Worm (Caenorhabditis elegans) whole organism, mixed stage, embryonic: ENCODE data around the gene F54F2.6.

ENCODE experiments used
- M03D4.4 ChIP-seq: sonication (generic microtip); optimal IDR thresholded peaks from 2 replicates; lab custom pipeline; 2017; ENCODE audit warnings: mild to moderate bottlenecking, missing genetic modification characterization, missing compliant biosample characterization
- bed-3 ChIP-seq: fragments of 200-800 bp; sonication (Bioruptor generic); optimal IDR thresholded peaks from 3 replicates; lab custom pipeline; 2018; ENCODE audit warnings: mild to moderate bottlenecking, missing genetic modification characterization, moderate library complexity, missing compliant biosample characterization
- blmp-1 ChIP-seq: fragments of 150-350 bp; optimal IDR thresholded peaks from 2 replicates; lab custom pipeline; 2014; ENCODE audit warnings: missing biosample characterization, missing genetic modification characterization
- ceh-39 ChIP-seq: fragments of 150-350 bp; optimal IDR thresholded peaks from 2 replicates; lab custom pipeline; 2014; ENCODE audit warnings: missing biosample characterization, missing genetic modification characterization
- ceh-43 ChIP-seq: fragments of 200-800 bp; sonication (Bioruptor generic); optimal IDR thresholded peaks from 2 replicates; lab custom pipeline; 2018; ENCODE audit warnings: mild to moderate bottlenecking, missing genetic modification characterization, moderate library complexity, missing compliant biosample characterization
- ceh-83 ChIP-seq: fragments of 200-800 bp; sonication (Bioruptor generic); optimal IDR thresholded peaks from 2 replicates; lab custom pipeline; 2018; ENCODE audit warnings: mild to moderate bottlenecking, missing genetic modification characterization, missing compliant biosample characterization
- ces-1 ChIP-seq: fragments of 150-350 bp; optimal IDR thresholded peaks from 2 replicates; lab custom pipeline; 2014; ENCODE audit warnings: missing biosample characterization, missing genetic modification reagents, missing genetic modification characterization
- cnd-1 ChIP-seq: fragments of 200-800 bp; sonication (Bioruptor generic); optimal IDR thresholded peaks from 2 replicates; lab custom pipeline; 2018; ENCODE audit warnings: mild to moderate bottlenecking, missing genetic modification characterization, missing compliant biosample characterization
- drap-1 ChIP-seq: fragments of 200-800 bp; sonication (Bioruptor generic); optimal IDR thresholded peaks from 3 replicates; lab custom pipeline; 2018; ENCODE audit warnings: mild to moderate bottlenecking, missing genetic modification characterization, missing compliant biosample characterization
- elt-1 ChIP-seq: sonication (generic microtip); optimal IDR thresholded peaks from 2 replicates; lab custom pipeline; 2017; ENCODE audit warnings: missing genetic modification characterization, mild to moderate bottlenecking, missing compliant biosample characterization, antibody characterized with exemption, moderate library complexity, borderline replicate concordance; ENCODE audit not compliant: insufficient read depth
- elt-3 ChIP-seq: fragments of 150-350 bp; optimal IDR thresholded peaks from 2 replicates; lab custom pipeline; 2014; ENCODE audit warnings: missing biosample characterization, missing genetic modification characterization
- flh-1 ChIP-seq: fragments of 200-800 bp; sonication (Bioruptor generic); optimal IDR thresholded peaks from 2 replicates; lab custom pipeline; 2018; ENCODE audit warnings: mild to moderate bottlenecking, missing genetic modification characterization, moderate library complexity, missing compliant biosample characterization
- ham-2 ChIP-seq: fragments of 200-800 bp; sonication (Bioruptor generic); optimal IDR thresholded peaks from 2 replicates; lab custom pipeline; 2018; ENCODE audit warnings: mild to moderate bottlenecking, missing genetic modification characterization, missing compliant biosample characterization
- hlh-1 ChIP-seq: fragments of 150-350 bp; optimal IDR thresholded peaks from 2 replicates; lab custom pipeline; 2014; ENCODE audit warnings: missing biosample characterization, missing genetic modification reagents, missing genetic modification characterization
- lin-13 ChIP-seq: fragments of 150-350 bp; optimal IDR thresholded peaks from 2 replicates; lab custom pipeline; 2014; ENCODE audit warnings: missing biosample characterization, missing genetic modification characterization
- lin-32 ChIP-seq: fragments of 200-800 bp; sonication (Bioruptor generic); optimal IDR thresholded peaks from 2 replicates; lab custom pipeline; 2018; ENCODE audit warnings: mild to moderate bottlenecking, missing genetic modification characterization, missing compliant biosample characterization
- lsy-2 ChIP-seq: fragments of 150-350 bp; optimal IDR thresholded peaks from 2 replicates; lab custom pipeline; 2014; ENCODE audit warnings: missing biosample characterization, missing genetic modification characterization
- mab-5 ChIP-seq: fragments of 150-350 bp; optimal IDR thresholded peaks from 2 replicates; lab custom pipeline; 2014; ENCODE audit warnings: missing biosample characterization, missing genetic modification characterization
- mls-2 ChIP-seq: sonication (generic microtip); optimal IDR thresholded peaks from 2 replicates; lab custom pipeline; 2016; ENCODE audit warnings: mild to moderate bottlenecking, missing genetic modification characterization, moderate library complexity, missing compliant biosample characterization
- nhr-12 ChIP-seq: fragments of 150-350 bp; optimal IDR thresholded peaks from 2 replicates; lab custom pipeline; 2014; ENCODE audit warnings: missing biosample characterization, missing genetic modification characterization
- nhr-2 ChIP-seq: fragments of 150-350 bp; optimal IDR thresholded peaks from 2 replicates; lab custom pipeline; 2014; ENCODE audit warnings: missing biosample characterization, missing genetic modification characterization
- nhr-237 ChIP-seq: fragments of 150-350 bp; optimal IDR thresholded peaks from 2 replicates; lab custom pipeline; 2014; ENCODE audit warnings: missing biosample characterization, missing genetic modification characterization
- nhr-28 ChIP-seq: fragments of 150-350 bp; optimal IDR thresholded peaks from 2 replicates; lab custom pipeline; 2014; ENCODE audit warnings: missing biosample characterization, missing genetic modification characterization
- nhr-76 ChIP-seq: sonication (generic microtip); optimal IDR thresholded peaks from 2 replicates; lab custom pipeline; 2017; ENCODE audit warnings: missing biosample characterization, missing genetic modification characterization
- pha-4 ChIP-seq: fragments of 150-350 bp; optimal IDR thresholded peaks from 2 replicates; lab custom pipeline; 2018; ENCODE audit warnings: missing biosample characterization, missing genetic modification reagents, missing genetic modification characterization
- sem-2 ChIP-seq: fragments of 200-800 bp; sonication (Bioruptor generic); optimal IDR thresholded peaks from 2 replicates; lab custom pipeline; 2018; ENCODE audit warnings: mild to moderate bottlenecking, missing genetic modification characterization, missing compliant biosample characterization
- snpc-4 ChIP-seq: fragments of 150-350 bp; optimal IDR thresholded peaks from 2 replicates; lab custom pipeline; 2014; ENCODE audit warnings: missing biosample characterization, missing genetic modification characterization
- sptf-1 ChIP-seq: sonication (generic microtip); optimal IDR thresholded peaks from 2 replicates; lab custom pipeline; 2017; ENCODE audit warnings: mild to moderate bottlenecking, missing genetic modification characterization, moderate library complexity, missing compliant biosample characterization
- tbx-8 ChIP-seq: fragments of 200-800 bp; sonication (Bioruptor generic); optimal IDR thresholded peaks from 2 replicates; lab custom pipeline; 2018; ENCODE audit warnings: mild to moderate bottlenecking, missing genetic modification characterization, moderate library complexity, missing compliant biosample characterization
- unc-120 ChIP-seq: sonication (generic microtip); optimal IDR thresholded peaks from 2 replicates; lab custom pipeline; 2017; ENCODE audit warnings: missing genetic modification characterization, missing compliant biosample characterization; ENCODE audit not compliant: poor library complexity, severe bottlenecking
- unc-39 ChIP-seq: fragments of 150-350 bp; optimal IDR thresholded peaks from 2 replicates; lab custom pipeline; 2014; ENCODE audit warnings: missing biosample characterization, missing genetic modification characterization
- unc-62 ChIP-seq: fragments of 150-350 bp; optimal IDR thresholded peaks from 2 replicates; lab custom pipeline; 2014; ENCODE audit warnings: missing biosample characterization, missing genetic modification reagents, missing genetic modification characterization
- zip-8 ChIP-seq: fragments of 150-350 bp; optimal IDR thresholded peaks from 2 replicates; lab custom pipeline; 2014; ENCODE audit warnings: missing biosample characterization, missing genetic modification characterization
- ztf-11 ChIP-seq: fragments of 150-350 bp; optimal IDR thresholded peaks from 2 replicates; lab custom pipeline; 2014; ENCODE audit warnings: missing biosample characterization, missing genetic modification characterization

F54F2.6 gene

ce11 chrIII:8799964-8800795, at the start of gene F54F2.6:
TSS of gene F54F2.6 (minus strand) at chrIII:8800701.
- TF ChIP-seq unc-39 (tag; lab: Kevin White, UChicago) (no peak), elt-3 (tag; lab: Kevin White, UChicago) (peak; percentile 39), mab-5 (tag; lab: Kevin White, UChicago) (no peak), ham-2 (peak; percentile 65), lin-13 (peak; percentile 53), unc-62 (GFP tag; lab: Kevin White, UChicago) (peak; percentile 96), nhr-76 (tag; lab: Kevin White, UChicago) (no peak), tbx-8 (GFP tag; lab: Kevin White, UChicago) (peak; percentile 14), zip-8 (peak; percentile 11), nhr-237 (tag; lab: Kevin White, UChicago) (peak; percentile 72), ceh-39 (tag; lab: Kevin White, UChicago) (no peak), nhr-2 (tag; lab: Kevin White, UChicago) (peak; percentile 63), M03D4.4 (peak; percentile 80), ces-1 (peak; percentile 87), cnd-1 (peak; percentile 60), sem-2 (no peak), elt-1 (tag; lab: Kevin White, UChicago) (no peak), ceh-83 (no peak), hlh-1 (tag; lab: Kevin White, UChicago) (peak; percentile 83), nhr-12 (tag; lab: Kevin White, UChicago) (peak; percentile 33), ceh-43 (no peak), blmp-1 (tag; lab: Kevin White, UChicago) (no peak), lsy-2 (tag; lab: Kevin White, UChicago) (peak; percentile 58), drap-1 (GFP tag; lab: Kevin White, UChicago) (peak; percentile 56), sptf-1 (peak; percentile 78), snpc-4 (no peak), bed-3 (GFP tag; lab: Kevin White, UChicago) (no peak), flh-1 (GFP tag; lab: Kevin White, UChicago) (no peak), ztf-11 (tag; lab: Kevin White, UChicago) (peak; percentile 66), mls-2 (tag; lab: Kevin White, UChicago) (peak; percentile 92), unc-120 (tag; lab: Kevin White, UChicago) (peak; percentile 93), pha-4 (tag; lab: Kevin White, UChicago) (peak; percentile 78)

ce11 chrIII:8849507-8849906, 49.0 kb upstream of the F54F2.6 start, which contains the start of gene F44E2.8:
TSS of gene F44E2.8 (minus strand) at chrIII:8849877.
- no peak for TF ChIP-seq ceh-83
- TF ChIP-seq unc-120 (tag; lab: Kevin White, UChicago), result no peak
- no peak for TF ChIP-seq M03D4.4
- no peak for TF ChIP-seq lin-32 (GFP tag; lab: Kevin White, UChicago)
- TF ChIP-seq, all 35 proteins: peak for 0

- TF ChIP-seq ceh-39 (tag; lab: Kevin White, UChicago) (no peak), flh-1 (GFP tag; lab: Kevin White, UChicago) (no peak), nhr-237 (tag; lab: Kevin White, UChicago) (no peak), nhr-76 (tag; lab: Kevin White, UChicago) (no peak), unc-62 (GFP tag; lab: Kevin White, UChicago) (no peak), cnd-1 (no peak), lin-32 (GFP tag; lab: Kevin White, UChicago) (no peak), elt-3 (tag; lab: Kevin White, UChicago) (no peak), ztf-11 (tag; lab: Kevin White, UChicago) (no peak), nhr-28 (no peak), mls-2 (tag; lab: Kevin White, UChicago) (no peak), ces-1 (no peak), pha-4 (tag; lab: Kevin White, UChicago) (no peak), nhr-2 (tag; lab: Kevin White, UChicago) (no peak), nhr-12 (tag; lab: Kevin White, UChicago) (no peak), lin-13 (no peak), tbx-8 (GFP tag; lab: Kevin White, UChicago) (no peak)
- TF ChIP-seq, all 35 proteins: peak for 0
These were observed 47.9 kb upstream of the F54F2.6 start, which contains the start of gene F44E2.7 for ce11 chrIII:8848372-8848771. TSS of gene F44E2.7 (minus strand) at chrIII:8848472.
